Worm (Caenorhabditis elegans) whole organism, young adult: Measurements from ENCODE around the gene T10H4.13.

ENCODE experiments used
- F37B4.10 ChIP-seq: fragments of 200-800 bp; sonication (Bioruptor generic); IDR thresholded peaks from 2 replicates; pipeline ENCODE4 v1.3.6; 2022; ENCODE audit warnings: missing genetic modification characterization, missing compliant biosample characterization
- F39B2.1 ChIP-seq: fragments of 200-800 bp; sonication (Bioruptor generic); IDR thresholded peaks from 2 replicates; pipeline ENCODE4 v1.3.6; 2022; ENCODE audit warnings: missing genetic modification reagents, missing genetic modification characterization, missing compliant biosample characterization
- Y53G8AR.9 ChIP-seq: fragments of 200-800 bp; sonication (Bioruptor generic); conservative IDR thresholded peaks from 2 replicates; pipeline ENCODE4 v1.3.6; 2022; ENCODE audit warnings: missing genetic modification reagents, missing genetic modification characterization, missing compliant biosample characterization
- athp-1 ChIP-seq: sonication (generic microtip); optimal IDR thresholded peaks from 2 replicates; lab custom pipeline; 2017; ENCODE audit warnings: mild to moderate bottlenecking, missing genetic modification characterization, missing compliant biosample characterization
- zfh-2 ChIP-seq: fragments of 200-800 bp; sonication (Bioruptor generic); conservative IDR thresholded peaks from 2 replicates; pipeline ENCODE4 v1.3.6; 2022; ENCODE audit warnings: missing genetic modification reagents, missing genetic modification characterization, missing compliant biosample characterization

- TF ChIP-seq Y53G8AR.9 (GFP tag; lab: Robert Waterston, UW) (no peak), athp-1 (tag; lab: Kevin White, UChicago) (no peak), F37B4.10 (GFP tag; lab: Robert Waterston, UW) (no peak), F39B2.1 (GFP tag; lab: Robert Waterston, UW) (no peak), zfh-2 (GFP tag; lab: Robert Waterston, UW) (no peak)
Measured at ce11 chrV:15259904-15260303, 7.4 kb downstream of the T10H4.13 start, which contains the start of gene M01B2.8.
